Worm (Caenorhabditis elegans) whole organism, L1 larva: ENCODE results near the gene srx-85.

Source experiments
- ama-1 ChIP-seq: fragments of 150-350 bp; optimal IDR thresholded peaks from 2 replicates; lab custom pipeline; 2014
- ceh-90 ChIP-seq: sonication (generic microtip); optimal IDR thresholded peaks from 2 replicates; lab custom pipeline; 2016; ENCODE audit warnings: missing genetic modification characterization, missing compliant biosample characterization
- elt-3 ChIP-seq, 6 experiments: fragments of 150-350 bp in 1 of 6; sonication (generic microtip); optimal IDR thresholded peaks; 2 replicates each; lab custom pipeline; 2017 to 2018; ENCODE audit warnings: missing biosample characterization in 6 of 6, missing genetic modification characterization in 6 of 6, inconsistent platforms in 1 of 6
- lir-3 ChIP-seq: sonication (generic microtip); optimal IDR thresholded peaks from 2 replicates; lab custom pipeline; 2016; ENCODE audit warnings: mild to moderate bottlenecking, missing genetic modification characterization, moderate library complexity, missing compliant biosample characterization; ENCODE audit not compliant: poor library complexity
- lsy-2 ChIP-seq, 2 experiments: fragments of 150-350 bp; optimal IDR thresholded peaks; 2 replicates each; lab custom pipeline; 2014; ENCODE audit warnings: missing biosample characterization in 2 of 2, missing genetic modification characterization in 2 of 2
- mdl-1 ChIP-seq, 2 experiments: fragments of 150-350 bp; optimal IDR thresholded peaks; 2 replicates each; lab custom pipeline; 2014 to 2017; ENCODE audit warnings: missing biosample characterization in 2 of 2, missing genetic modification characterization in 2 of 2, inconsistent platforms in 1 of 2
- mep-1 ChIP-seq: fragments of 150-350 bp; optimal IDR thresholded peaks from 2 replicates; lab custom pipeline; 2014; ENCODE audit warnings: missing biosample characterization, missing genetic modification characterization
- nhr-237 ChIP-seq: fragments of 150-350 bp; optimal IDR thresholded peaks from 2 replicates; lab custom pipeline; 2014; ENCODE audit warnings: missing biosample characterization, missing genetic modification characterization
- nhr-76 ChIP-seq: sonication (generic microtip); optimal IDR thresholded peaks from 2 replicates; lab custom pipeline; 2017; ENCODE audit warnings: missing biosample characterization, missing genetic modification characterization
- rnt-1 ChIP-seq: sonication (generic microtip); optimal IDR thresholded peaks from 2 replicates; lab custom pipeline; 2016; ENCODE audit warnings: mild to moderate bottlenecking, missing genetic modification characterization, moderate library complexity, missing compliant biosample characterization
- swsn-7 ChIP-seq: sonication (generic microtip); optimal IDR thresholded peaks from 2 replicates; lab custom pipeline; 2016; ENCODE audit warnings: missing genetic modification characterization, missing compliant biosample characterization
- tbx-2 ChIP-seq: sonication (generic microtip); optimal IDR thresholded peaks from 2 replicates; lab custom pipeline; 2016; ENCODE audit warnings: missing genetic modification characterization, missing compliant biosample characterization
- unc-130 ChIP-seq: fragments of 150-350 bp; optimal IDR thresholded peaks from 2 replicates; lab custom pipeline; 2017; ENCODE audit warnings: missing biosample characterization, missing genetic modification characterization, inconsistent platforms

- TF ChIP-seq ceh-90 (tag; lab: Kevin White, UChicago) (no peak), tbx-2 (tag; lab: Kevin White, UChicago) (no peak), nhr-237 (no peak), mdl-1 (tag; optimal IDR thresholded peaks at IDR 0.05; lab: Kevin White, UChicago) (no peak), elt-3 (tag; optimal IDR thresholded peaks at IDR 0.05; lab: Kevin White, UChicago) (no peak), lsy-2 (tag; optimal IDR thresholded peaks at IDR 0.05; lab: Kevin White, UChicago) (no peak), lir-3 (tag; lab: Kevin White, UChicago) (no peak), nhr-76 (no peak), mep-1 (tag; lab: Kevin White, UChicago) (no peak), swsn-7 (tag; lab: Kevin White, UChicago) (no peak), rnt-1 (tag; lab: Kevin White, UChicago) (no peak), unc-130 (tag; lab: Kevin White, UChicago) (no peak), ama-1 (lab: Kevin White, UChicago) (no peak)
These were observed 10.2 kb downstream of the srx-85 start, which contains the start of gene srx-86 for ce11 chrV:11562643-11563042.
